Worm (Caenorhabditis elegans): ENCODE measurements around the gene smc-6.

ce11 chrII:11556338-11556737, 22.2 kb upstream of the smc-6 start, which contains the start of gene F54D5.17:
- TF ChIP-seq tra-4 (tag; optimal IDR thresholded peaks at IDR 0.05) (no peak), ama-1 (optimal IDR thresholded peaks at IDR 0.05) (no peak), sea-1 (GFP tag; conservative IDR thresholded peaks at IDR 0.05) (no peak)
